Fruit fly (Drosophila melanogaster): ENCODE results near the gene CG1271.
A peak's percentile ranks its signal among the peaks of the same experiment; 100 is the strongest.

Gene CG1271

dm6 chr3L:3045256-3045743 lies 7.0 kb upstream of the CG1271 start:
- TF ChIP-seq NC2α (GFP tag; optimal IDR thresholded peaks at IDR 0.05) (no peak), CG9817 (tag; optimal IDR thresholded peaks at IDR 0.05) (no peak), toy (GFP tag; IDR thresholded peaks at IDR 0.05) (no peak), repo (GFP tag; optimal IDR thresholded peaks at IDR 0.05) (no peak), TFAM (GFP tag; optimal IDR thresholded peaks at IDR 0.05) (no peak), CG10565 (GFP tag; optimal IDR thresholded peaks at IDR 0.05) (no peak), dysf (GFP tag; IDR thresholded peaks at IDR 0.05) (peak; percentile 53; the same call in 1 of the 3 replicates), CG2120 (GFP tag; optimal IDR thresholded peaks at IDR 0.05) (peak; percentile 39), CG17361 (GFP tag; IDR thresholded peaks at IDR 0.05) (0 out of 3 replicates have a peak, but pooled peaks have one; percentile 47), CG13624 (GFP tag; optimal IDR thresholded peaks at IDR 0.05) (no peak), gem (tag; optimal IDR thresholded peaks at IDR 0.05) (peak; percentile 67), CG17328 (GFP tag; IDR thresholded peaks at IDR 0.05) (no peak), Dek (tag; optimal IDR thresholded peaks at IDR 0.05) (peak; percentile 7), dati (GFP tag; IDR thresholded peaks at IDR 0.05) (no peak), klu (GFP tag; IDR thresholded peaks at IDR 0.05) (no peak), ranshi (GFP tag; IDR thresholded peaks at IDR 0.05) (no peak), Dip2 (GFP tag; IDR thresholded peaks at IDR 0.05) (no peak), tna (GFP tag; IDR thresholded peaks at IDR 0.05; ENCODE audit: partially characterized antibody) (no peak), ab (GFP tag; optimal IDR thresholded peaks at IDR 0.05) (no peak), Atf-2 (GFP tag; optimal IDR thresholded peaks at IDR 0.05) (no peak), Mes4 (GFP tag; optimal IDR thresholded peaks at IDR 0.05) (no peak), slbo (GFP tag; IDR thresholded peaks at IDR 0.05) (peak; percentile 40; the same call in 1 of the 2 replicates), Bgb (GFP tag; IDR thresholded peaks at IDR 0.05; ENCODE audit: partially characterized antibody) (no peak), CG43689 (GFP tag; IDR thresholded peaks at IDR 0.05) (no peak), shn (GFP tag; optimal IDR thresholded peaks at IDR 0.05) (no peak), ac (GFP tag; optimal IDR thresholded peaks at IDR 0.05) (no peak), oc (tag; optimal IDR thresholded peaks at IDR 0.05) (no peak), gsb (GFP tag; IDR thresholded peaks at IDR 0.05) (no peak), CG14050 (GFP tag; IDR thresholded peaks at IDR 0.05) (no peak), bab2 (GFP tag; optimal IDR thresholded peaks at IDR 0.05) (no peak), CG15269 (tag; optimal IDR thresholded peaks at IDR 0.05) (peak; percentile 57), Ptx1 (GFP tag; IDR thresholded peaks at IDR 0.05) (peak; percentile 56), CG8290 (GFP tag; optimal IDR thresholded peaks at IDR 0.05) (no peak), CG8290 (tag; optimal IDR thresholded peaks at IDR 0.05) (no peak), crc (GFP tag; optimal IDR thresholded peaks at IDR 0.05) (no peak), CG16815 (GFP tag; optimal IDR thresholded peaks at IDR 0.05) (peak; percentile 6), CG8944 (GFP tag; optimal IDR thresholded peaks at IDR 0.05) (no peak), hbn (GFP tag; IDR thresholded peaks at IDR 0.05; ENCODE audit: partially characterized antibody) (no peak), Hey (tag; optimal IDR thresholded peaks at IDR 0.05) (no peak), CG4360 (GFP tag; IDR thresholded peaks at IDR 0.05) (no peak), CG17829 (tag; optimal IDR thresholded peaks at IDR 0.05) (peak; percentile 21), CG31224 (GFP tag; IDR thresholded peaks at IDR 0.05) (no peak), Adf1 (GFP tag; IDR thresholded peaks at IDR 0.05) (no peak), gro (GFP tag; optimal IDR thresholded peaks at IDR 0.05) (no peak), zfh1 (GFP tag; IDR thresholded peaks at IDR 0.05) (no peak), CG8089 (GFP tag; optimal IDR thresholded peaks at IDR 0.05) (no peak), wor (GFP tag; IDR thresholded peaks at IDR 0.05) (no peak), bsh (GFP tag; optimal IDR thresholded peaks at IDR 0.05) (peak; percentile 47 to 81), CG10147 (GFP tag; optimal IDR thresholded peaks at IDR 0.05) (peak; percentile 41), peb (GFP tag; IDR thresholded peaks at IDR 0.05) (no peak), Lim3 (GFP tag; IDR thresholded peaks at IDR 0.05) (no peak), fd102C (GFP tag; optimal IDR thresholded peaks at IDR 0.05) (no peak), CG2678 (tag; optimal IDR thresholded peaks at IDR 0.05) (peak; percentile 60)
